Worm (Caenorhabditis elegans): ENCODE results near the gene VB0395L.1.

ce11 chrX:16044325-16044724 is 27.5 kb upstream of the VB0395L.1 start:
- TF ChIP-seq ceh-13 (GFP tag; optimal IDR thresholded peaks at IDR 0.05) (no peak), ama-1 (optimal IDR thresholded peaks at IDR 0.05) (no peak), flt-1 (GFP tag; IDR thresholded peaks at IDR 0.05) (no peak), F13C5.2 (tag; optimal IDR thresholded peaks at IDR 0.05) (no peak), sea-1 (GFP tag; conservative IDR thresholded peaks at IDR 0.05) (no peak), aly-1 (tag; optimal IDR thresholded peaks at IDR 0.05) (no peak), tbx-37 (GFP tag; conservative IDR thresholded peaks at IDR 0.05) (no peak), scrt-1 (GFP tag; IDR thresholded peaks at IDR 0.05) (no peak)
